Fruit fly (Drosophila melanogaster) whole organism, embryonic: Measurements from ENCODE around the gene NKCC.

Experiments used
- Aef1 ChIP-seq: fragments of 200-800 bp; sonication (Bioruptor generic); IDR thresholded peaks from 3 replicates; pipeline ENCODE4 v1.3.6; 2022; ENCODE audit warnings: missing biosample characterization, missing genetic modification characterization
- Atf-2 ChIP-seq: fragments of 200-800 bp; sonication (Bioruptor generic); optimal IDR thresholded peaks from 2 replicates; lab custom pipeline; 2016; ENCODE audit warnings: missing biosample characterization, missing genetic modification characterization
- C15 ChIP-seq: fragments of 200-800 bp; sonication (Bioruptor generic); IDR thresholded peaks from 3 replicates; pipeline ENCODE4 v1.3.6; 2022; ENCODE audit warnings: missing biosample characterization, missing genetic modification characterization
- CG11456 ChIP-seq: fragments of 200-800 bp; sonication (Bioruptor generic); IDR thresholded peaks from 3 replicates; pipeline ENCODE4 v1.3.6; 2022; ENCODE audit warnings: missing biosample characterization, missing genetic modification characterization
- CG12744 ChIP-seq: fragments of 200-800 bp; sonication (Bioruptor generic); optimal IDR thresholded peaks from 2 replicates; lab custom pipeline; 2016; ENCODE audit warnings: missing biosample characterization, missing genetic modification characterization
- CG13894 ChIP-seq: fragments of 200-800 bp; sonication (Bioruptor generic); optimal IDR thresholded peaks from 3 replicates; lab custom pipeline; 2018; ENCODE audit warnings: missing biosample characterization, mild to moderate bottlenecking, missing genetic modification characterization, moderate library complexity
- CG15514 ChIP-seq: fragments of 200-800 bp; sonication (Bioruptor generic); optimal IDR thresholded peaks from 3 replicates; lab custom pipeline; 2017; ENCODE audit warnings: missing biosample characterization, missing genetic modification characterization, mild to moderate bottlenecking, moderate library complexity, missing genetic modification reagents
- CG15601 ChIP-seq: fragments of 200-800 bp; sonication (Bioruptor generic); optimal IDR thresholded peaks from 3 replicates; lab custom pipeline; 2019; ENCODE audit warnings: missing biosample characterization, mild to moderate bottlenecking, missing genetic modification characterization, moderate library complexity
- CG1603 ChIP-seq: fragments of 200-800 bp; sonication (Bioruptor generic); optimal IDR thresholded peaks from 2 replicates; lab custom pipeline; 2019; ENCODE audit warnings: missing biosample characterization, mild to moderate bottlenecking, missing genetic modification characterization, moderate library complexity
- CG16815 ChIP-seq: fragments of 200-800 bp; sonication (Bioruptor generic); optimal IDR thresholded peaks from 3 replicates; lab custom pipeline; 2017; ENCODE audit warnings: missing biosample characterization, mild to moderate bottlenecking, missing genetic modification characterization
- CG18599 ChIP-seq: fragments of 200-800 bp; sonication (Bioruptor generic); optimal IDR thresholded peaks from 3 replicates; lab custom pipeline; 2017; ENCODE audit warnings: missing biosample characterization, missing genetic modification characterization, mild to moderate bottlenecking, moderate library complexity, missing genetic modification reagents
- CG3163 ChIP-seq: fragments of 200-800 bp; sonication (Bioruptor generic); optimal IDR thresholded peaks from 3 replicates; lab custom pipeline; 2016; ENCODE audit warnings: missing biosample characterization, missing genetic modification characterization
- CG33557 ChIP-seq: fragments of 200-800 bp; sonication (Bioruptor generic); optimal IDR thresholded peaks from 2 replicates; lab custom pipeline; 2019; ENCODE audit warnings: missing biosample characterization, mild to moderate bottlenecking, missing genetic modification characterization, moderate library complexity
- CG43689 ChIP-seq: fragments of 200-800 bp; sonication (Bioruptor generic); IDR thresholded peaks from 2 replicates; pipeline ENCODE4 v1.3.6; 2022; ENCODE audit warnings: missing biosample characterization, missing genetic modification characterization
- CG4424 ChIP-seq: fragments of 200-800 bp; sonication (Bioruptor generic); optimal IDR thresholded peaks from 3 replicates; lab custom pipeline; 2016; ENCODE audit warnings: missing biosample characterization, missing genetic modification characterization
- CG6689 ChIP-seq: fragments of 200-800 bp; sonication (Bioruptor generic); IDR thresholded peaks from 2 replicates; pipeline ENCODE4 v1.3.6; 2022; ENCODE audit warnings: missing biosample characterization, missing genetic modification characterization
- CG8388 ChIP-seq: fragments of 200-800 bp; sonication (Bioruptor generic); optimal IDR thresholded peaks from 2 replicates; lab custom pipeline; 2019; ENCODE audit warnings: missing biosample characterization, mild to moderate bottlenecking, missing genetic modification characterization, moderate library complexity
- CG9727 ChIP-seq: fragments of 200-800 bp; sonication (Bioruptor generic); optimal IDR thresholded peaks from 3 replicates; lab custom pipeline; 2017; ENCODE audit warnings: missing biosample characterization, mild to moderate bottlenecking, missing genetic modification characterization
- CHES-1-like ChIP-seq: fragments of 200-800 bp; sonication (Bioruptor generic); optimal IDR thresholded peaks from 2 replicates; lab custom pipeline; 2016; ENCODE audit warnings: missing biosample characterization, missing genetic modification characterization
- Dp ChIP-seq: fragments of 200-800 bp; sonication (Bioruptor generic); optimal IDR thresholded peaks from 2 replicates; lab custom pipeline; 2018; ENCODE audit warnings: missing biosample characterization, mild to moderate bottlenecking, missing genetic modification characterization, moderate library complexity
- Dref ChIP-seq: fragments of 200-800 bp; sonication (Bioruptor generic); IDR thresholded peaks from 2 replicates; pipeline ENCODE4 v1.3.6; 2022; ENCODE audit warnings: missing biosample characterization, missing genetic modification characterization
- E2f2 ChIP-seq: fragments of 200-800 bp; sonication (Bioruptor generic); IDR thresholded peaks from 2 replicates; pipeline ENCODE4 v1.3.6; 2022; ENCODE audit warnings: missing biosample characterization, missing genetic modification characterization
- Fer1 ChIP-seq: fragments of 200-800 bp; sonication (Bioruptor generic); optimal IDR thresholded peaks from 2 replicates; lab custom pipeline; 2017; ENCODE audit warnings: missing biosample characterization, mild to moderate bottlenecking, missing genetic modification characterization
- Hmr ChIP-seq: fragments of 200-800 bp; sonication (Bioruptor generic); optimal IDR thresholded peaks from 3 replicates; lab custom pipeline; 2017; ENCODE audit warnings: mild to moderate bottlenecking, missing biosample characterization, missing genetic modification reagents, missing genetic modification characterization
- Hr78 ChIP-seq, 2 experiments: fragments of 200-800 bp in 1 of 2; fragments of >200 bp in 1 of 2; sonication (Bioruptor generic) in 1 of 2; optimal IDR thresholded peaks; 2 replicates each; lab custom pipeline; 2017 to 2019; ENCODE audit warnings: missing biosample characterization in 2 of 2, missing genetic modification characterization in 2 of 2, mild to moderate bottlenecking in 1 of 2, moderate library complexity in 1 of 2
- Lim3 ChIP-seq: fragments of 200-800 bp; sonication (Bioruptor generic); IDR thresholded peaks from 2 replicates; pipeline ENCODE4 v1.3.6; 2022; ENCODE audit warnings: missing biosample characterization, missing genetic modification characterization
- NFAT ChIP-seq: fragments of 200-800 bp; sonication (Bioruptor generic); IDR thresholded peaks from 2 replicates; pipeline ENCODE4 v1.3.6; 2022; ENCODE audit warnings: missing biosample characterization, missing genetic modification characterization
- ara ChIP-seq: fragments of 200-800 bp; sonication (Bioruptor generic); IDR thresholded peaks from 2 replicates; pipeline ENCODE4 v1.3.6; 2022; ENCODE audit warnings: missing biosample characterization, missing genetic modification characterization
- cas ChIP-seq: fragments of 200-800 bp; sonication (Bioruptor generic); IDR thresholded peaks from 2 replicates; pipeline ENCODE4 v1.3.6; 2022; ENCODE audit warnings: missing biosample characterization, missing genetic modification characterization
- ci ChIP-seq: fragments of 200-800 bp; sonication (Bioruptor generic); IDR thresholded peaks from 3 replicates; pipeline ENCODE4 v1.3.6; 2022; ENCODE audit warnings: missing biosample characterization, missing genetic modification characterization
- da ChIP-seq: fragments of 200-800 bp; sonication (Bioruptor generic); optimal IDR thresholded peaks from 2 replicates; lab custom pipeline; 2016; ENCODE audit warnings: missing biosample characterization, missing genetic modification characterization
- ems ChIP-seq: fragments of 200-800 bp; sonication (Bioruptor generic); optimal IDR thresholded peaks from 3 replicates; lab custom pipeline; 2016; ENCODE audit warnings: missing biosample characterization, missing genetic modification characterization
- eyg ChIP-seq: fragments of 200-800 bp; sonication (Bioruptor generic); optimal IDR thresholded peaks from 3 replicates; lab custom pipeline; 2016; ENCODE audit warnings: missing biosample characterization, missing genetic modification characterization
- gcm ChIP-seq: fragments of 200-800 bp; sonication (Bioruptor generic); optimal IDR thresholded peaks from 2 replicates; lab custom pipeline; 2019; ENCODE audit warnings: missing biosample characterization, mild to moderate bottlenecking, missing genetic modification characterization, moderate library complexity
- grn ChIP-seq: fragments of 200-800 bp; sonication (Bioruptor generic); optimal IDR thresholded peaks from 3 replicates; lab custom pipeline; 2017; ENCODE audit warnings: missing biosample characterization, missing genetic modification characterization
- hbn ChIP-seq: fragments of 200-800 bp; sonication (Bioruptor generic); IDR thresholded peaks from 2 replicates; pipeline ENCODE4 v1.3.6; 2022; ENCODE audit warnings: missing biosample characterization, missing genetic modification characterization; ENCODE audit not compliant: partially characterized antibody
- hth ChIP-seq: fragments of >200 bp; optimal IDR thresholded peaks from 2 replicates; lab custom pipeline; 2017; ENCODE audit warnings: inconsistent platforms
- kah ChIP-seq: fragments of 200-800 bp; sonication (Bioruptor generic); optimal IDR thresholded peaks from 2 replicates; lab custom pipeline; 2018; ENCODE audit warnings: missing biosample characterization, mild to moderate bottlenecking, missing genetic modification characterization
- lola ChIP-seq, 3 experiments: fragments of >200 bp in 2 of 3; fragments of 200-800 bp in 1 of 3; sonication (Bioruptor generic) in 1 of 3; optimal IDR thresholded peaks; 2 replicates each; lab custom pipeline; 2017 to 2019; ENCODE audit warnings: missing biosample characterization in 3 of 3, missing genetic modification characterization in 3 of 3, mild to moderate bottlenecking in 1 of 3, moderate library complexity in 1 of 3
- nerfin-2 ChIP-seq: fragments of 200-800 bp; sonication (Bioruptor generic); IDR thresholded peaks from 2 replicates; pipeline ENCODE4 v1.3.6; 2022; ENCODE audit warnings: missing biosample characterization, missing genetic modification characterization; ENCODE audit not compliant: partially characterized antibody
- nom ChIP-seq: fragments of 200-800 bp; sonication (Bioruptor generic); optimal IDR thresholded peaks from 2 replicates; lab custom pipeline; 2017; ENCODE audit warnings: missing biosample characterization, missing genetic modification characterization, mild to moderate bottlenecking, moderate library complexity, missing genetic modification reagents
- onecut ChIP-seq: fragments of 200-800 bp; sonication (Bioruptor generic); IDR thresholded peaks from 2 replicates; pipeline ENCODE4 v1.3.6; 2022; ENCODE audit warnings: missing biosample characterization, missing genetic modification characterization
- pzg ChIP-seq: fragments of 200-800 bp; sonication (Bioruptor generic); optimal IDR thresholded peaks from 3 replicates; lab custom pipeline; 2018; ENCODE audit warnings: missing biosample characterization, mild to moderate bottlenecking, missing genetic modification characterization, moderate library complexity
- shn ChIP-seq: fragments of 200-800 bp; sonication (Bioruptor generic); optimal IDR thresholded peaks from 3 replicates; lab custom pipeline; 2016; ENCODE audit warnings: missing biosample characterization, missing genetic modification characterization
- sisA ChIP-seq: fragments of 200-800 bp; sonication (Bioruptor generic); IDR thresholded peaks from 2 replicates; pipeline ENCODE4 v1.3.6; 2022; ENCODE audit warnings: missing biosample characterization, missing genetic modification characterization
- stwl ChIP-seq: fragments of 200-800 bp; sonication (Bioruptor generic); optimal IDR thresholded peaks from 3 replicates; lab custom pipeline; 2018; ENCODE audit warnings: missing biosample characterization, mild to moderate bottlenecking, missing genetic modification characterization, moderate library complexity
- tin ChIP-seq: fragments of 200-800 bp; sonication (Bioruptor generic); optimal IDR thresholded peaks from 3 replicates; lab custom pipeline; 2016; ENCODE audit warnings: missing biosample characterization, missing genetic modification characterization
- tna ChIP-seq: fragments of 200-800 bp; sonication (Bioruptor generic); IDR thresholded peaks from 2 replicates; pipeline ENCODE4 v1.3.6; 2022; ENCODE audit warnings: missing biosample characterization, missing genetic modification characterization; ENCODE audit not compliant: partially characterized antibody
- trh ChIP-seq: fragments of 200-800 bp; sonication (Bioruptor generic); optimal IDR thresholded peaks from 2 replicates; lab custom pipeline; 2016; ENCODE audit warnings: missing biosample characterization, missing genetic modification characterization
- unc-4 ChIP-seq: fragments of 200-800 bp; sonication (Bioruptor generic); IDR thresholded peaks from 2 replicates; pipeline ENCODE4 v1.3.6; 2022; ENCODE audit warnings: missing biosample characterization, missing genetic modification characterization; ENCODE audit not compliant: partially characterized antibody
- zfh2 ChIP-seq: fragments of 200-800 bp; sonication (Bioruptor generic); optimal IDR thresholded peaks from 2 replicates; lab custom pipeline; 2016; ENCODE audit warnings: missing biosample characterization, missing genetic modification characterization

NKCC gene

dm6 chr3R:5464481-5464880, 38.0 kb downstream of the NKCC start, which contains the start of gene PEK (continued):
- TF ChIP-seq ems (GFP tag; lab: Kevin White, UChicago) = no peak
- TF ChIP-seq C15 (GFP tag; lab: Robert Waterston, UW) = no peak
- TF ChIP-seq onecut (GFP tag; lab: Robert Waterston, UW) = no peak
- TF ChIP-seq Hr78 (GFP tag; optimal IDR thresholded peaks at IDR 0.05; lab: Kevin White, UChicago) = no peak
- TF ChIP-seq CG43689 (GFP tag; lab: Robert Waterston, UW) = no peak
- TF ChIP-seq tin (GFP tag; lab: Kevin White, UChicago) = no peak
- TF ChIP-seq ara (GFP tag; lab: Robert Waterston, UW) = no peak
- peak; percentile 13 for TF ChIP-seq CG15514 (GFP tag; lab: Kevin White, UChicago)
- no peak for TF ChIP-seq CG9727
- no peak for TF ChIP-seq da (GFP tag; lab: Kevin White, UChicago)
- TF ChIP-seq gcm = no peak
- TF ChIP-seq Hmr (GFP tag; lab: Kevin White, UChicago) = no peak
- peak; percentile 60 for TF ChIP-seq stwl (tag; lab: Kevin White, UChicago)
- TF ChIP-seq CHES-1-like (GFP tag; lab: Kevin White, UChicago) = no peak
- no peak for TF ChIP-seq lola (GFP tag; optimal IDR thresholded peaks at IDR 0.05; lab: Kevin White, UChicago)
- no peak for TF ChIP-seq cas (GFP tag; lab: Robert Waterston, UW)
- no peak for TF ChIP-seq Aef1
- no peak for TF ChIP-seq CG18599 (GFP tag; lab: Kevin White, UChicago)
- TF ChIP-seq Lim3 (GFP tag; lab: Robert Waterston, UW) = no peak
- TF ChIP-seq sisA = no peak
- TF ChIP-seq CG15601 (tag; lab: Kevin White, UChicago) = no peak
- TF ChIP-seq zfh2 = no peak
- peak; percentile 47 for TF ChIP-seq CG1603
- TF ChIP-seq hbn (GFP tag; lab: Robert Waterston, UW) = 0 out of 2 replicates have a peak, but pooled peaks have one; percentile 29
- no peak for TF ChIP-seq NFAT (GFP tag; lab: Robert Waterston, UW)
- TF ChIP-seq grn (GFP tag; lab: Kevin White, UChicago) = no peak
- TF ChIP-seq CG3163 (GFP tag; lab: Kevin White, UChicago) = no peak
- TF ChIP-seq kah = peak; percentile 36
- TF ChIP-seq tna (GFP tag; lab: Robert Waterston, UW) = no peak
- no peak for TF ChIP-seq Fer1
- TF ChIP-seq Dp (GFP tag; lab: Kevin White, UChicago) = peak; percentile 51
- TF ChIP-seq Atf-2 (GFP tag; lab: Kevin White, UChicago) = no peak
- peak; percentile 44 for TF ChIP-seq nom
- TF ChIP-seq trh (GFP tag; lab: Kevin White, UChicago) = no peak
- no peak for TF ChIP-seq CG13894 (tag; lab: Kevin White, UChicago)
- peak; percentile 59 for TF ChIP-seq E2f2 (GFP tag; lab: Robert Waterston, UW)
- no peak for TF ChIP-seq eyg (GFP tag; lab: Kevin White, UChicago)
- no peak for TF ChIP-seq CG6689
- TF ChIP-seq CG16815 (GFP tag; lab: Kevin White, UChicago) = no peak
- no peak for TF ChIP-seq Dref
- TF ChIP-seq CG4424 = no peak
- TF ChIP-seq hth (lab: Kevin White, UChicago) = no peak
- no peak for TF ChIP-seq CG11456 (GFP tag; lab: Robert Waterston, UW)
- no peak for TF ChIP-seq CG12744
- no peak for TF ChIP-seq nerfin-2 (GFP tag; lab: Robert Waterston, UW)
- no peak for TF ChIP-seq shn (GFP tag; lab: Kevin White, UChicago)
- no peak for TF ChIP-seq ci
- no peak for TF ChIP-seq unc-4 (GFP tag; lab: Robert Waterston, UW)
- TF ChIP-seq CG33557 (GFP tag; lab: Kevin White, UChicago) = no peak
- peak; percentile 78 for TF ChIP-seq pzg (GFP tag; lab: Kevin White, UChicago)
- TF ChIP-seq CG8388 (GFP tag; lab: Kevin White, UChicago) = no peak
